Worm (Caenorhabditis elegans) whole organism, young adult: Measurements from ENCODE around the gene fbxb-9.
"Not testable (repeated sequence)": the region's sequence is repeated elsewhere in the genome, so short reads cannot be mapped to it uniquely, and the experiment has no call there.

Experiments
- B0261.1 ChIP-seq: sonication (generic microtip); optimal IDR thresholded peaks from 2 replicates; lab custom pipeline; 2016; ENCODE audit warnings: mild to moderate bottlenecking, missing genetic modification characterization, moderate library complexity, missing compliant biosample characterization
- C17E4.6 ChIP-seq: fragments of 200-800 bp; sonication (Bioruptor generic); IDR thresholded peaks from 2 replicates; pipeline ENCODE4 v1.3.6; 2022; ENCODE audit warnings: missing genetic modification reagents, missing genetic modification characterization, missing compliant biosample characterization
- D2030.7 ChIP-seq: fragments of 200-800 bp; sonication (Bioruptor generic); IDR thresholded peaks from 2 replicates; pipeline ENCODE4 v1.3.6; 2022; ENCODE audit warnings: missing genetic modification reagents, missing genetic modification characterization, missing compliant biosample characterization
- F10E7.11 ChIP-seq: sonication (generic microtip); optimal IDR thresholded peaks from 2 replicates; lab custom pipeline; 2017; ENCODE audit warnings: mild to moderate bottlenecking, missing genetic modification characterization, moderate library complexity, missing compliant biosample characterization
- F37B4.10 ChIP-seq: fragments of 200-800 bp; sonication (Bioruptor generic); IDR thresholded peaks from 2 replicates; pipeline ENCODE4 v1.3.6; 2022; ENCODE audit warnings: missing genetic modification characterization, missing compliant biosample characterization
- F52B5.7 ChIP-seq: sonication (generic microtip); optimal IDR thresholded peaks from 2 replicates; lab custom pipeline; 2016; ENCODE audit warnings: mild to moderate bottlenecking, missing genetic modification characterization, missing compliant biosample characterization
- F55B11.4 ChIP-seq: sonication (generic microtip); optimal IDR thresholded peaks from 2 replicates; lab custom pipeline; 2016; ENCODE audit warnings: missing compliant biosample characterization, missing genetic modification characterization, borderline replicate concordance; ENCODE audit not compliant: insufficient read depth
- Y95B8A.8 ChIP-seq: fragments of 200-800 bp; sonication (Bioruptor generic); IDR thresholded peaks from 2 replicates; pipeline ENCODE4 v1.3.6; 2022; ENCODE audit warnings: missing genetic modification reagents, missing genetic modification characterization, missing compliant biosample characterization
- bed-1 ChIP-seq: fragments of 200-800 bp; sonication (Bioruptor generic); IDR thresholded peaks from 2 replicates; pipeline ENCODE4 v1.3.6; 2022; ENCODE audit warnings: missing genetic modification reagents, missing genetic modification characterization, missing compliant biosample characterization
- cebp-1 ChIP-seq, 2 experiments: fragments of 200-800 bp in 1 of 2; sonication (Bioruptor generic) in 1 of 2; sonication (generic microtip) in 1 of 2; IDR thresholded peaks in 1 of 2; optimal IDR thresholded peaks in 1 of 2; 2 replicates each; pipeline versions ENCODE4 v1.3.6 to Lab custom; 2017 to 2022; ENCODE audit warnings: missing compliant biosample characterization in 2 of 2, missing genetic modification characterization in 2 of 2, mild to moderate bottlenecking in 1 of 2, missing genetic modification reagents in 1 of 2, moderate library complexity in 1 of 2
- ceh-100 ChIP-seq: fragments of 200-800 bp; sonication (Bioruptor generic); IDR thresholded peaks from 2 replicates; pipeline ENCODE4 v1.3.6; 2022; ENCODE audit warnings: missing genetic modification reagents, missing genetic modification characterization, missing compliant biosample characterization
- ceh-40 ChIP-seq: fragments of 200-800 bp; sonication (Bioruptor generic); IDR thresholded peaks from 2 replicates; pipeline ENCODE4 v1.3.6; 2022; ENCODE audit warnings: missing genetic modification characterization, missing compliant biosample characterization
- ceh-58 ChIP-seq: fragments of 200-800 bp; sonication (Bioruptor generic); IDR thresholded peaks from 2 replicates; pipeline ENCODE4 v1.3.6; 2022; ENCODE audit warnings: missing genetic modification characterization, missing compliant biosample characterization
- chd-7 ChIP-seq: sonication (generic microtip); optimal IDR thresholded peaks from 2 replicates; lab custom pipeline; 2016; ENCODE audit warnings: mild to moderate bottlenecking, missing genetic modification characterization, moderate library complexity, missing compliant biosample characterization
- dox-1 ChIP-seq: fragments of 200-800 bp; sonication (Bioruptor generic); IDR thresholded peaks from 2 replicates; pipeline ENCODE4 v1.3.6; 2022; ENCODE audit warnings: missing genetic modification reagents, missing genetic modification characterization, missing compliant biosample characterization
- egl-44 ChIP-seq: fragments of 200-800 bp; sonication (Bioruptor generic); IDR thresholded peaks from 2 replicates; pipeline ENCODE4 v1.3.6; 2022; ENCODE audit warnings: missing genetic modification reagents, missing genetic modification characterization, missing compliant biosample characterization
- fkh-3 ChIP-seq: sonication (generic microtip); optimal IDR thresholded peaks from 2 replicates; lab custom pipeline; 2016; ENCODE audit warnings: mild to moderate bottlenecking, missing genetic modification characterization, missing compliant biosample characterization
- hmg-1.2 ChIP-seq: fragments of 200-800 bp; sonication (Bioruptor generic); IDR thresholded peaks from 2 replicates; pipeline ENCODE4 v1.3.6; 2022; ENCODE audit warnings: missing genetic modification reagents, missing genetic modification characterization, missing compliant biosample characterization
- hsf-1 ChIP-seq: fragments of 200-800 bp; sonication (Bioruptor generic); IDR thresholded peaks from 2 replicates; pipeline ENCODE4 v1.3.6; 2022; ENCODE audit warnings: missing genetic modification reagents, missing genetic modification characterization, missing compliant biosample characterization
- lag-1 ChIP-seq: fragments of 200-800 bp; sonication (Bioruptor generic); IDR thresholded peaks from 2 replicates; pipeline ENCODE4 v1.3.6; 2022; ENCODE audit warnings: missing genetic modification reagents, missing genetic modification characterization, missing compliant biosample characterization
- lin-26 ChIP-seq: fragments of 200-800 bp; sonication (Bioruptor generic); IDR thresholded peaks from 2 replicates; pipeline ENCODE4 v1.3.6; 2022; ENCODE audit warnings: missing genetic modification reagents, missing genetic modification characterization, missing compliant biosample characterization
- lin-40 ChIP-seq: sonication (generic microtip); optimal IDR thresholded peaks from 2 replicates; lab custom pipeline; 2016; ENCODE audit warnings: missing genetic modification characterization, mild to moderate bottlenecking, missing compliant biosample characterization, missing genotype, missing genetic modification reagents
- lin-54 ChIP-seq: fragments of 200-800 bp; sonication (Bioruptor generic); optimal IDR thresholded peaks from 2 replicates; lab custom pipeline; 2018; ENCODE audit warnings: mild to moderate bottlenecking, missing genetic modification characterization, missing compliant biosample characterization
- lir-1 ChIP-seq: fragments of 200-800 bp; sonication (Bioruptor generic); conservative IDR thresholded peaks from 2 replicates; pipeline ENCODE4 v1.3.6; 2022; ENCODE audit warnings: missing genetic modification reagents, missing genetic modification characterization, missing compliant biosample characterization
- madf-10 ChIP-seq: sonication (generic microtip); optimal IDR thresholded peaks from 2 replicates; lab custom pipeline; 2016; ENCODE audit warnings: mild to moderate bottlenecking, missing genetic modification characterization, missing compliant biosample characterization
- mes-4 ChIP-seq: sonication (generic microtip); optimal IDR thresholded peaks from 2 replicates; lab custom pipeline; 2016; ENCODE audit warnings: missing genotype, missing genetic modification characterization, missing compliant biosample characterization
- nfyb-1 ChIP-seq: fragments of 200-800 bp; sonication (Bioruptor generic); IDR thresholded peaks from 2 replicates; pipeline ENCODE4 v1.3.6; 2022; ENCODE audit warnings: missing genetic modification reagents, missing genetic modification characterization, missing compliant biosample characterization
- nhr-120 ChIP-seq: fragments of 200-800 bp; sonication (Bioruptor generic); IDR thresholded peaks from 2 replicates; pipeline ENCODE4 v1.3.6; 2022; ENCODE audit warnings: missing genetic modification characterization, missing compliant biosample characterization
- nhr-80 ChIP-seq: sonication (generic microtip); optimal IDR thresholded peaks from 2 replicates; lab custom pipeline; 2016; ENCODE audit warnings: missing genetic modification characterization, missing compliant biosample characterization
- pha-4 ChIP-seq: fragments of 150-350 bp; sonication (generic microtip); optimal IDR thresholded peaks from 2 replicates; lab custom pipeline; 2014; ENCODE audit warnings: missing biosample characterization, missing genetic modification reagents, missing genetic modification characterization
- rpc-1 ChIP-seq, 2 experiments: fragments of 150-350 bp in 1 of 2; sonication (generic microtip) in 1 of 2; optimal IDR thresholded peaks; 2 replicates each; lab custom pipeline; 2014 to 2018; ENCODE audit warnings: missing biosample characterization in 1 of 2, missing genetic modification characterization in 1 of 2, missing genetic modification reagents in 1 of 2, missing genotype in 1 of 2
- tbp1 ChIP-seq: fragments of 200-800 bp; sonication (Bioruptor generic); optimal IDR thresholded peaks from 2 replicates; lab custom pipeline; 2018; ENCODE audit warnings: mild to moderate bottlenecking, missing genetic modification characterization, missing compliant biosample characterization
- tlf-1 ChIP-seq: fragments of 200-800 bp; sonication (Bioruptor generic); optimal IDR thresholded peaks from 2 replicates; lab custom pipeline; 2018; ENCODE audit warnings: mild to moderate bottlenecking, missing genetic modification characterization, missing compliant biosample characterization
- unc-62 ChIP-seq: fragments of 150-350 bp; optimal IDR thresholded peaks from 2 replicates; lab custom pipeline; 2014; ENCODE audit warnings: missing biosample characterization, missing genetic modification reagents, missing genetic modification characterization
- zfh-2 ChIP-seq: fragments of 200-800 bp; sonication (Bioruptor generic); conservative IDR thresholded peaks from 2 replicates; pipeline ENCODE4 v1.3.6; 2022; ENCODE audit warnings: missing genetic modification reagents, missing genetic modification characterization, missing compliant biosample characterization
- ztf-25 ChIP-seq: fragments of 200-800 bp; sonication (Bioruptor generic); IDR thresholded peaks from 2 replicates; pipeline ENCODE4 v1.3.6; 2022; ENCODE audit warnings: missing genetic modification reagents, missing genetic modification characterization, missing compliant biosample characterization

fbxb-9 gene

DNA sequence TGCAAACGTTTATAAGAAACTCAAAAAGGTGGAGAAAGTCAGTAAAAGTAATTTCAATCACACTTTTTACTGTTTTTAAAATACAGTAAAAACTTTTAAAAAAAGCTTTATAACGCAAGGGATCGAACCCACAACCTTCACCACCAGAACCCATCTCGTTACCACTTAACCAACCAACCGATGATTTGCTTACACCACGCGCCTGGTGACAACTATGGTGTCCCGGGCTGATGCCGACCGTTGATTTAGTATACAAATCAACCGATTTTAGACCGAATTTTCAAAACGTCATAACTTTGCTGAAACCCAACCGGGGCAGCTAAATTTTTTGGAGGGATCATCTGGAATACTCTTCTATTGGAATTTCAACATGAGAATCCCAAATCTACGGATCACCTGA is 34.5 kb upstream of the fbxb-9 start:
- TF ChIP-seq nfyb-1 (peak; percentile 70), hsf-1 (GFP tag; lab: Robert Waterston, UW) (0 out of 2 replicates have a peak, but pooled peaks have one; percentile 58), D2030.7 (peak; percentile 60), lin-26 (peak; percentile 91), ztf-25 (GFP tag; lab: Robert Waterston, UW) (peak; percentile 82), hmg-1.2 (GFP tag; lab: Robert Waterston, UW) (peak; percentile 55), egl-44 (peak; percentile 55; the same call in 1 of the 2 replicates), tbp1 (GFP tag; lab: Kevin White, UChicago) (peak; percentile 77), nhr-120 (GFP tag; lab: Robert Waterston, UW) (0 out of 2 replicates have a peak, but pooled peaks have one; percentile 60), ceh-100 (GFP tag; lab: Robert Waterston, UW) (peak; percentile 65; the same call in 1 of the 2 replicates), rpc-1 (tag; optimal IDR thresholded peaks at IDR 0.05; lab: Kevin White, UChicago) (peak; percentile 15), C17E4.6 (GFP tag; lab: Robert Waterston, UW) (0 out of 2 replicates have a peak, but pooled peaks have one; percentile 23), Y95B8A.8 (GFP tag; lab: Robert Waterston, UW) (0 out of 2 replicates have a peak, but pooled peaks have one; percentile 49), B0261.1 (tag; lab: Kevin White, UChicago) (peak; percentile 47)
- not testable (repeated sequence) for TF ChIP-seq rpc-1 (optimal IDR thresholded peaks at IDR 0.05; lab: Kevin White, UChicago)

- no peak for TF ChIP-seq unc-62
- TF ChIP-seq ceh-58, result no peak
- TF ChIP-seq F37B4.10 (GFP tag; lab: Robert Waterston, UW), result no peak
- TF ChIP-seq pha-4 (tag; lab: Kevin White, UChicago), result no peak
- TF ChIP-seq madf-10 (tag; lab: Kevin White, UChicago), result no peak
- no peak for TF ChIP-seq chd-7 (tag; lab: Kevin White, UChicago)
- TF ChIP-seq ztf-25 (GFP tag; lab: Robert Waterston, UW), result no peak
- no peak for TF ChIP-seq lin-54 (GFP tag; lab: Kevin White, UChicago)
- no peak for TF ChIP-seq C17E4.6 (GFP tag; lab: Robert Waterston, UW)
- no peak for TF ChIP-seq ceh-40 (GFP tag; lab: Robert Waterston, UW)
Observed at ce11 chrIV:11189411-11189810, 27.1 kb upstream of the fbxb-9 start, which contains the start of gene fbxb-79. fbxb-79 (minus strand) TSS chrIV:11189511.

- TF ChIP-seq egl-44 (no peak), lag-1 (GFP tag; lab: Robert Waterston, UW) (no peak), fkh-3 (tag; lab: Kevin White, UChicago) (no peak), nhr-80 (tag; lab: Kevin White, UChicago) (no peak), rpc-1 (optimal IDR thresholded peaks at IDR 0.05; lab: Kevin White, UChicago) (no peak), rpc-1 (tag; optimal IDR thresholded peaks at IDR 0.05; lab: Kevin White, UChicago) (no peak), mes-4 (no peak), chd-7 (tag; lab: Kevin White, UChicago) (no peak), zfh-2 (no peak), lir-1 (GFP tag; lab: Robert Waterston, UW) (no peak), F10E7.11 (tag; lab: Kevin White, UChicago) (no peak), F55B11.4 (no peak), lin-40 (tag; lab: Kevin White, UChicago) (no peak), tlf-1 (GFP tag; lab: Kevin White, UChicago) (no peak)
Observed at ce11 chrIV:11186729-11187128, 24.4 kb upstream of the fbxb-9 start, which contains the start of gene sdz-27. sdz-27 (plus strand) TSS chrIV:11187029.

- TF ChIP-seq madf-10 (tag; lab: Kevin White, UChicago) (no peak), cebp-1 (GFP tag; IDR thresholded peaks at IDR 0.05; lab: Robert Waterston, UW) (no peak), cebp-1 (tag; optimal IDR thresholded peaks at IDR 0.05; lab: Kevin White, UChicago) (peak; percentile 0), nhr-120 (GFP tag; lab: Robert Waterston, UW) (no peak), bed-1 (GFP tag; lab: Robert Waterston, UW) (no peak), F52B5.7 (tag; lab: Kevin White, UChicago) (no peak), dox-1 (GFP tag; lab: Robert Waterston, UW) (no peak), unc-62 (no peak)
Observed at ce11 chrIV:11183991-11184390, 21.6 kb upstream of the fbxb-9 start, which contains the start of gene nuaf-3. nuaf-3 (plus strand) TSS chrIV:11184291.
